Worm (Caenorhabditis elegans) whole organism, mixed stage, embryonic: ENCODE measurements around the gene Y43F8C.23.
"Not testable (repeated sequence)": the region's sequence is repeated elsewhere in the genome, so short reads cannot be mapped to it uniquely, and the experiment has no call there.

Experiments used
- M03D4.4 ChIP-seq: sonication (generic microtip); optimal IDR thresholded peaks from 2 replicates; lab custom pipeline; 2017; ENCODE audit warnings: mild to moderate bottlenecking, missing genetic modification characterization, missing compliant biosample characterization
- bed-3 ChIP-seq: fragments of 200-800 bp; sonication (Bioruptor generic); optimal IDR thresholded peaks from 3 replicates; lab custom pipeline; 2018; ENCODE audit warnings: mild to moderate bottlenecking, missing genetic modification characterization, moderate library complexity, missing compliant biosample characterization
- blmp-1 ChIP-seq: fragments of 150-350 bp; optimal IDR thresholded peaks from 2 replicates; lab custom pipeline; 2014; ENCODE audit warnings: missing biosample characterization, missing genetic modification characterization
- ceh-43 ChIP-seq: fragments of 200-800 bp; sonication (Bioruptor generic); optimal IDR thresholded peaks from 2 replicates; lab custom pipeline; 2018; ENCODE audit warnings: mild to moderate bottlenecking, missing genetic modification characterization, moderate library complexity, missing compliant biosample characterization
- ceh-83 ChIP-seq: fragments of 200-800 bp; sonication (Bioruptor generic); optimal IDR thresholded peaks from 2 replicates; lab custom pipeline; 2018; ENCODE audit warnings: mild to moderate bottlenecking, missing genetic modification characterization, missing compliant biosample characterization
- ces-1 ChIP-seq: fragments of 150-350 bp; optimal IDR thresholded peaks from 2 replicates; lab custom pipeline; 2014; ENCODE audit warnings: missing biosample characterization, missing genetic modification reagents, missing genetic modification characterization
- cnd-1 ChIP-seq: fragments of 200-800 bp; sonication (Bioruptor generic); optimal IDR thresholded peaks from 2 replicates; lab custom pipeline; 2018; ENCODE audit warnings: mild to moderate bottlenecking, missing genetic modification characterization, missing compliant biosample characterization
- drap-1 ChIP-seq: fragments of 200-800 bp; sonication (Bioruptor generic); optimal IDR thresholded peaks from 3 replicates; lab custom pipeline; 2018; ENCODE audit warnings: mild to moderate bottlenecking, missing genetic modification characterization, missing compliant biosample characterization
- elt-1 ChIP-seq: sonication (generic microtip); optimal IDR thresholded peaks from 2 replicates; lab custom pipeline; 2017; ENCODE audit warnings: missing genetic modification characterization, mild to moderate bottlenecking, missing compliant biosample characterization, antibody characterized with exemption, moderate library complexity, borderline replicate concordance; ENCODE audit not compliant: insufficient read depth
- flh-1 ChIP-seq: fragments of 200-800 bp; sonication (Bioruptor generic); optimal IDR thresholded peaks from 2 replicates; lab custom pipeline; 2018; ENCODE audit warnings: mild to moderate bottlenecking, missing genetic modification characterization, moderate library complexity, missing compliant biosample characterization
- ham-2 ChIP-seq: fragments of 200-800 bp; sonication (Bioruptor generic); optimal IDR thresholded peaks from 2 replicates; lab custom pipeline; 2018; ENCODE audit warnings: mild to moderate bottlenecking, missing genetic modification characterization, missing compliant biosample characterization
- hlh-1 ChIP-seq: fragments of 150-350 bp; optimal IDR thresholded peaks from 2 replicates; lab custom pipeline; 2014; ENCODE audit warnings: missing biosample characterization, missing genetic modification reagents, missing genetic modification characterization
- lin-32 ChIP-seq: fragments of 200-800 bp; sonication (Bioruptor generic); optimal IDR thresholded peaks from 2 replicates; lab custom pipeline; 2018; ENCODE audit warnings: mild to moderate bottlenecking, missing genetic modification characterization, missing compliant biosample characterization
- lsy-2 ChIP-seq: fragments of 150-350 bp; optimal IDR thresholded peaks from 2 replicates; lab custom pipeline; 2014; ENCODE audit warnings: missing biosample characterization, missing genetic modification characterization
- mab-5 ChIP-seq: fragments of 150-350 bp; optimal IDR thresholded peaks from 2 replicates; lab custom pipeline; 2014; ENCODE audit warnings: missing biosample characterization, missing genetic modification characterization
- mep-1 ChIP-seq: fragments of 150-350 bp; optimal IDR thresholded peaks from 2 replicates; lab custom pipeline; 2017; ENCODE audit warnings: missing biosample characterization, missing genetic modification reagents, missing genetic modification characterization, inconsistent platforms
- mls-2 ChIP-seq: sonication (generic microtip); optimal IDR thresholded peaks from 2 replicates; lab custom pipeline; 2016; ENCODE audit warnings: mild to moderate bottlenecking, missing genetic modification characterization, moderate library complexity, missing compliant biosample characterization
- nhr-12 ChIP-seq: fragments of 150-350 bp; optimal IDR thresholded peaks from 2 replicates; lab custom pipeline; 2014; ENCODE audit warnings: missing biosample characterization, missing genetic modification characterization
- nhr-2 ChIP-seq: fragments of 150-350 bp; optimal IDR thresholded peaks from 2 replicates; lab custom pipeline; 2014; ENCODE audit warnings: missing biosample characterization, missing genetic modification characterization
- nhr-237 ChIP-seq: fragments of 150-350 bp; optimal IDR thresholded peaks from 2 replicates; lab custom pipeline; 2014; ENCODE audit warnings: missing biosample characterization, missing genetic modification characterization
- nhr-28 ChIP-seq: fragments of 150-350 bp; optimal IDR thresholded peaks from 2 replicates; lab custom pipeline; 2014; ENCODE audit warnings: missing biosample characterization, missing genetic modification characterization
- nhr-76 ChIP-seq: sonication (generic microtip); optimal IDR thresholded peaks from 2 replicates; lab custom pipeline; 2017; ENCODE audit warnings: missing biosample characterization, missing genetic modification characterization
- pha-4 ChIP-seq: fragments of 150-350 bp; optimal IDR thresholded peaks from 2 replicates; lab custom pipeline; 2018; ENCODE audit warnings: missing biosample characterization, missing genetic modification reagents, missing genetic modification characterization
- sem-2 ChIP-seq: fragments of 200-800 bp; sonication (Bioruptor generic); optimal IDR thresholded peaks from 2 replicates; lab custom pipeline; 2018; ENCODE audit warnings: mild to moderate bottlenecking, missing genetic modification characterization, missing compliant biosample characterization
- sptf-1 ChIP-seq: sonication (generic microtip); optimal IDR thresholded peaks from 2 replicates; lab custom pipeline; 2017; ENCODE audit warnings: mild to moderate bottlenecking, missing genetic modification characterization, moderate library complexity, missing compliant biosample characterization
- tbx-8 ChIP-seq: fragments of 200-800 bp; sonication (Bioruptor generic); optimal IDR thresholded peaks from 2 replicates; lab custom pipeline; 2018; ENCODE audit warnings: mild to moderate bottlenecking, missing genetic modification characterization, moderate library complexity, missing compliant biosample characterization
- unc-120 ChIP-seq: sonication (generic microtip); optimal IDR thresholded peaks from 2 replicates; lab custom pipeline; 2017; ENCODE audit warnings: missing genetic modification characterization, missing compliant biosample characterization; ENCODE audit not compliant: poor library complexity, severe bottlenecking
- unc-62 ChIP-seq: fragments of 150-350 bp; optimal IDR thresholded peaks from 2 replicates; lab custom pipeline; 2014; ENCODE audit warnings: missing biosample characterization, missing genetic modification reagents, missing genetic modification characterization
- zip-8 ChIP-seq: fragments of 150-350 bp; optimal IDR thresholded peaks from 2 replicates; lab custom pipeline; 2014; ENCODE audit warnings: missing biosample characterization, missing genetic modification characterization
- ztf-11 ChIP-seq: fragments of 150-350 bp; optimal IDR thresholded peaks from 2 replicates; lab custom pipeline; 2014; ENCODE audit warnings: missing biosample characterization, missing genetic modification characterization

Y43F8C.23 gene

ce11 chrV:19711646-19712045 lies at the start of gene Y43F8C.23:
Y43F8C.23 (minus strand) TSS chrV:19711746.
- not testable (repeated sequence) for TF ChIP-seq ham-2 (GFP tag; lab: Kevin White, UChicago); pha-4 (tag; lab: Kevin White, UChicago); tbx-8 (GFP tag; lab: Kevin White, UChicago)

- TF ChIP-seq nhr-12 (tag; lab: Kevin White, UChicago): no peak
- no peak for TF ChIP-seq lin-32
Observed at ce11 chrV:19760751-19761150, 49.2 kb upstream of the Y43F8C.23 start, which contains the start of gene M162.5. M162.5 (plus strand) TSS chrV:19761051.

- no peak for TF ChIP-seq mab-5 (tag; lab: Kevin White, UChicago)
Observed at ce11 chrV:19759282-19759681, 47.7 kb upstream of the Y43F8C.23 start.

- TF ChIP-seq ceh-83 (GFP tag; lab: Kevin White, UChicago) (no peak), mls-2 (tag; lab: Kevin White, UChicago) (no peak), nhr-2 (tag; lab: Kevin White, UChicago) (no peak), ceh-43 (no peak), unc-62 (GFP tag; lab: Kevin White, UChicago) (no peak), nhr-12 (tag; lab: Kevin White, UChicago) (no peak), tbx-8 (GFP tag; lab: Kevin White, UChicago) (no peak), mep-1 (tag; lab: Kevin White, UChicago) (no peak), ztf-11 (tag; lab: Kevin White, UChicago) (no peak), hlh-1 (no peak), nhr-237 (tag; lab: Kevin White, UChicago) (no peak), bed-3 (GFP tag; lab: Kevin White, UChicago) (no peak), elt-1 (tag; lab: Kevin White, UChicago) (no peak), blmp-1 (no peak), pha-4 (tag; lab: Kevin White, UChicago) (no peak)
Observed at ce11 chrV:19756253-19756652, 44.7 kb upstream of the Y43F8C.23 start, which contains the start of gene W04E12.9. W04E12.9 (plus strand) TSS chrV:19756553.

- no peak for TF ChIP-seq cnd-1
- TF ChIP-seq flh-1: no peak
- no peak for TF ChIP-seq lsy-2 (tag; lab: Kevin White, UChicago)
- no peak for TF ChIP-seq elt-1 (tag; lab: Kevin White, UChicago)
- no peak for TF ChIP-seq unc-120 (tag; lab: Kevin White, UChicago)
- TF ChIP-seq nhr-28 (tag; lab: Kevin White, UChicago): no peak
- TF ChIP-seq lin-32: no peak
- no peak for TF ChIP-seq unc-62 (GFP tag; lab: Kevin White, UChicago)
- TF ChIP-seq ham-2 (GFP tag; lab: Kevin White, UChicago): no peak
Observed at ce11 chrV:19755260-19755659, 43.7 kb upstream of the Y43F8C.23 start, which contains the start of gene clec-50. clec-50 (minus strand) TSS chrV:19755368.

- TF ChIP-seq sem-2 (GFP tag; lab: Kevin White, UChicago): no peak
- TF ChIP-seq mep-1 (tag; lab: Kevin White, UChicago): no peak
- TF ChIP-seq unc-62 (GFP tag; lab: Kevin White, UChicago): no peak
- TF ChIP-seq drap-1 (GFP tag; lab: Kevin White, UChicago): no peak
- TF ChIP-seq pha-4 (tag; lab: Kevin White, UChicago): no peak
- TF ChIP-seq cnd-1: no peak
- TF ChIP-seq mab-5 (tag; lab: Kevin White, UChicago): no peak
- TF ChIP-seq mls-2 (tag; lab: Kevin White, UChicago): no peak
- no peak for TF ChIP-seq ceh-43
- no peak for TF ChIP-seq lin-32
- no peak for TF ChIP-seq nhr-237 (tag; lab: Kevin White, UChicago)
- TF ChIP-seq sptf-1: no peak
- no peak for TF ChIP-seq M03D4.4
- no peak for TF ChIP-seq zip-8 (tag; lab: Kevin White, UChicago)
- no peak for TF ChIP-seq nhr-2 (tag; lab: Kevin White, UChicago)
- no peak for TF ChIP-seq nhr-28 (tag; lab: Kevin White, UChicago)
- no peak for TF ChIP-seq nhr-76
- no peak for TF ChIP-seq ceh-83 (GFP tag; lab: Kevin White, UChicago)
- no peak for TF ChIP-seq unc-120 (tag; lab: Kevin White, UChicago)
- TF ChIP-seq ces-1 (GFP tag; lab: Kevin White, UChicago): no peak
Observed at ce11 chrV:19754331-19754730, 42.8 kb upstream of the Y43F8C.23 start.
